Fruit fly (Drosophila melanogaster): Measurements from ENCODE around the gene CG14400.

dm6 chr2L:20883624-20884220, 26.0 kb upstream of the CG14400 start:
- TF ChIP-seq psq (optimal IDR thresholded peaks at IDR 0.05) (no peak), usp (GFP tag; optimal IDR thresholded peaks at IDR 0.05) (no peak), EcR (GFP tag; optimal IDR thresholded peaks at IDR 0.05) (no peak)

All from whole organism.